Worm (Caenorhabditis elegans): ENCODE measurements around the gene ttr-46.

The ttr-46 gene

ce11 chrV:9987688-9988087 is 36.7 kb downstream of the ttr-46 start, which contains the start of gene C27H6.8 (continued):
- TF ChIP-seq rcor-1 (GFP tag; IDR thresholded peaks at IDR 0.05): no peak

ce11 chrV:9991610-9992009 is 40.6 kb downstream of the ttr-46 start, which contains the start of the genes rde-1 and trpp-6:
Gene rde-1 (minus strand): TSS chrV:9991642.
Gene trpp-6 (plus strand): TSS chrV:9991895.
- TF ChIP-seq ceh-27 (GFP tag; optimal IDR thresholded peaks at IDR 0.05): no peak
- TF ChIP-seq let-607 (tag; optimal IDR thresholded peaks at IDR 0.05): no peak
- no peak for TF ChIP-seq C17E4.6 (GFP tag; IDR thresholded peaks at IDR 0.05)
- TF ChIP-seq madf-6 (GFP tag; IDR thresholded peaks at IDR 0.05): no peak
- TF ChIP-seq tlf-1 (GFP tag; optimal IDR thresholded peaks at IDR 0.05): no peak

- no peak for TF ChIP-seq F22D6.2 (tag; optimal IDR thresholded peaks at IDR 0.05)
These were observed 44.8 kb downstream of the ttr-46 start, which contains the start of gene K08H10.6 for ce11 chrV:9995791-9996190. Gene K08H10.6 (minus strand): TSS chrV:9995891.

DNA sequence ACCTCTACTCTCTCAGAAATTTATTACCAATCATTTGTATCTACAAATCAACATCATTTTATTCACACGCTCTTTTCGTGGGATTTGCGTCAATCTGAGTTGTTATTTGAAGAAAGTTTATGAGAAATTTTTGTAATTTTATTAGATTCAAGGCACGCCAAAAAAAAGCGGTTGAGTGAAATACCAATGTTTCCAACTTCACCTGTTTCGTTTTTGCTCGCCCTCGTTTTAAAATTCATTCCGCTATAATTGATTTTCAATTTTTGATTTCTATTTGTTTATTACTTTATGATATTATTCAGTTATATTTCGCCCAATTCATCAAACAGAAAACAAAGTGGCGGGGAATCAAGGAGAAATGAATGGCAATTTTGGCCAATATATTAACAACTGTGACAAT is 49.7 kb downstream of the ttr-46 start, which contains the start of gene K08H10.10:
K08H10.10 (plus strand) TSS at position 301 of the 400 bp plus-strand sequence.
- no peak for TF ChIP-seq ceh-79 (tag; optimal IDR thresholded peaks at IDR 0.05)
- TF ChIP-seq hmg-1.2 (GFP tag; IDR thresholded peaks at IDR 0.05): no peak
- TF ChIP-seq efl-1 (GFP tag; optimal IDR thresholded peaks at IDR 0.05): no peak
- TF ChIP-seq nhr-90 (tag; optimal IDR thresholded peaks at IDR 0.05): no peak
- no peak for TF ChIP-seq tbx-9 (tag; optimal IDR thresholded peaks at IDR 0.05; ENCODE audit: borderline replicate concordance)
- TF ChIP-seq ztf-3 (GFP tag; optimal IDR thresholded peaks at IDR 0.05): no peak
- TF ChIP-seq K11D2.4 (GFP tag; IDR thresholded peaks at IDR 0.05): no peak
- no peak for TF ChIP-seq nhr-27 (tag; optimal IDR thresholded peaks at IDR 0.05)
- no peak for TF ChIP-seq rpc-1 (optimal IDR thresholded peaks at IDR 0.05)
- no peak for TF ChIP-seq rpc-1 (tag; optimal IDR thresholded peaks at IDR 0.05)
- no peak for TF ChIP-seq mel-28 (tag; optimal IDR thresholded peaks at IDR 0.05; ENCODE audit: borderline replicate concordance)
- TF ChIP-seq pha-4 (tag; optimal IDR thresholded peaks at IDR 0.05): no peak
- no peak for TF ChIP-seq egrh-3 (GFP tag; IDR thresholded peaks at IDR 0.05)
- no peak for TF ChIP-seq snpc-3.4 (tag; optimal IDR thresholded peaks at IDR 0.05)
- no peak for TF ChIP-seq ama-1 (optimal IDR thresholded peaks at IDR 0.05)
- TF ChIP-seq ama-1 (GFP tag; optimal IDR thresholded peaks at IDR 0.05): no peak

Data from whole organism, young adult.